Fruit fly (Drosophila melanogaster) whole organism, embryonic: ENCODE results near the gene sws.
A peak's percentile ranks its signal among the peaks of the same experiment; 100 is the strongest.

Experiments used
- Atf3 ChIP-seq: fragments of 200-800 bp; sonication (Bioruptor generic); optimal IDR thresholded peaks from 3 replicates; lab custom pipeline; 2016; ENCODE audit warnings: missing biosample characterization, missing genetic modification characterization
- CG10209 ChIP-seq: fragments of 200-800 bp; sonication (Bioruptor generic); optimal IDR thresholded peaks from 3 replicates; lab custom pipeline; 2017; ENCODE audit warnings: missing biosample characterization, mild to moderate bottlenecking, missing genetic modification characterization, missing genetic modification reagents
- CG12071 ChIP-seq: fragments of 200-800 bp; sonication (Bioruptor generic); optimal IDR thresholded peaks from 3 replicates; lab custom pipeline; 2018; ENCODE audit warnings: missing biosample characterization, mild to moderate bottlenecking, missing genetic modification characterization
- CG12391 ChIP-seq: fragments of 200-800 bp; sonication (Bioruptor generic); optimal IDR thresholded peaks from 3 replicates; lab custom pipeline; 2018; ENCODE audit warnings: missing biosample characterization, mild to moderate bottlenecking, missing genetic modification characterization, moderate library complexity
- CG14860 ChIP-seq: fragments of 200-800 bp; sonication (Bioruptor generic); IDR thresholded peaks from 3 replicates; pipeline ENCODE4 v1.3.6; 2022; ENCODE audit warnings: missing biosample characterization, missing genetic modification characterization; ENCODE audit not compliant: partially characterized antibody
- CG15269 ChIP-seq: fragments of 200-800 bp; sonication (Bioruptor generic); optimal IDR thresholded peaks from 2 replicates; lab custom pipeline; 2018; ENCODE audit warnings: missing biosample characterization, mild to moderate bottlenecking, missing genetic modification characterization, moderate library complexity
- CG1647 ChIP-seq: fragments of 200-800 bp; sonication (Bioruptor generic); optimal IDR thresholded peaks from 3 replicates; lab custom pipeline; 2016; ENCODE audit warnings: missing biosample characterization, missing genetic modification characterization
- CG18262 ChIP-seq: fragments of 200-800 bp; optimal IDR thresholded peaks from 3 replicates; lab custom pipeline; 2019; ENCODE audit warnings: missing biosample characterization, mild to moderate bottlenecking, missing genetic modification characterization, moderate library complexity
- CG18599 ChIP-seq: fragments of 200-800 bp; sonication (Bioruptor generic); optimal IDR thresholded peaks from 3 replicates; lab custom pipeline; 2017; ENCODE audit warnings: missing biosample characterization, missing genetic modification characterization, mild to moderate bottlenecking, moderate library complexity, missing genetic modification reagents
- CG30431 ChIP-seq: fragments of 200-800 bp; sonication (Bioruptor generic); optimal IDR thresholded peaks from 2 replicates; lab custom pipeline; 2017; ENCODE audit warnings: missing biosample characterization, missing genetic modification characterization
- CG43689 ChIP-seq: fragments of 200-800 bp; sonication (Bioruptor generic); IDR thresholded peaks from 2 replicates; pipeline ENCODE4 v1.3.6; 2022; ENCODE audit warnings: missing biosample characterization, missing genetic modification characterization
- CG4424 ChIP-seq: fragments of 200-800 bp; sonication (Bioruptor generic); optimal IDR thresholded peaks from 3 replicates; lab custom pipeline; 2016; ENCODE audit warnings: missing biosample characterization, missing genetic modification characterization
- CG6765 ChIP-seq: fragments of 200-800 bp; sonication (Bioruptor generic); optimal IDR thresholded peaks from 3 replicates; lab custom pipeline; 2017; ENCODE audit warnings: missing biosample characterization, mild to moderate bottlenecking, missing genetic modification characterization
- CG6854 ChIP-seq: fragments of 200-800 bp; sonication (Bioruptor generic); optimal IDR thresholded peaks from 3 replicates; lab custom pipeline; 2017; ENCODE audit warnings: missing biosample characterization, mild to moderate bottlenecking, missing genetic modification characterization
- CG7786 ChIP-seq: fragments of 200-800 bp; sonication (Bioruptor generic); optimal IDR thresholded peaks from 2 replicates; lab custom pipeline; 2016; ENCODE audit warnings: missing biosample characterization, missing genetic modification characterization
- CG7839 ChIP-seq: fragments of 200-800 bp; sonication (Bioruptor generic); optimal IDR thresholded peaks from 3 replicates; lab custom pipeline; 2018; ENCODE audit warnings: missing biosample characterization, mild to moderate bottlenecking, missing genetic modification characterization, moderate library complexity
- CG7963 ChIP-seq: fragments of 200-800 bp; sonication (Bioruptor generic); IDR thresholded peaks from 3 replicates; pipeline ENCODE4 v1.3.6; 2022; ENCODE audit warnings: missing biosample characterization, missing genetic modification characterization; ENCODE audit not compliant: partially characterized antibody
- CG9817 ChIP-seq: fragments of 200-800 bp; sonication (Bioruptor generic); optimal IDR thresholded peaks from 2 replicates; lab custom pipeline; 2018; ENCODE audit warnings: missing biosample characterization, mild to moderate bottlenecking, missing genetic modification characterization, moderate library complexity
- CG9876 ChIP-seq: fragments of 200-800 bp; sonication (Bioruptor generic); optimal IDR thresholded peaks from 2 replicates; lab custom pipeline; 2016; ENCODE audit warnings: missing biosample characterization, missing genetic modification characterization
- CG9932 ChIP-seq: fragments of 200-800 bp; sonication (Bioruptor generic); IDR thresholded peaks from 2 replicates; pipeline ENCODE4 v1.3.6; 2022; ENCODE audit warnings: missing biosample characterization, missing genetic modification characterization
- HLH4C ChIP-seq: fragments of 200-800 bp; sonication (Bioruptor generic); IDR thresholded peaks from 3 replicates; pipeline ENCODE4 v1.3.6; 2022; ENCODE audit warnings: missing biosample characterization, missing genetic modification characterization; ENCODE audit not compliant: partially characterized antibody
- Hey ChIP-seq: fragments of 200-800 bp; sonication (Bioruptor generic); optimal IDR thresholded peaks from 3 replicates; lab custom pipeline; 2018; ENCODE audit warnings: missing biosample characterization, mild to moderate bottlenecking, missing genetic modification characterization
- HmgZ ChIP-seq: fragments of 200-800 bp; sonication (Bioruptor generic); optimal IDR thresholded peaks from 2 replicates; lab custom pipeline; 2018; ENCODE audit warnings: missing biosample characterization, mild to moderate bottlenecking, missing genetic modification characterization
- Neu2 ChIP-seq: fragments of 200-800 bp; sonication (Bioruptor generic); optimal IDR thresholded peaks from 3 replicates; lab custom pipeline; 2016; ENCODE audit warnings: missing biosample characterization, missing genetic modification characterization, borderline replicate concordance
- Oaz ChIP-seq: fragments of 200-800 bp; sonication (Bioruptor generic); IDR thresholded peaks from 2 replicates; pipeline ENCODE4 v1.3.6; 2022; ENCODE audit warnings: missing biosample characterization, missing genetic modification characterization
- Poxn ChIP-seq: fragments of 200-800 bp; sonication (Bioruptor generic); IDR thresholded peaks from 2 replicates; pipeline ENCODE4 v1.3.6; 2022; ENCODE audit warnings: missing biosample characterization, missing genetic modification characterization
- Six4 ChIP-seq: fragments of 200-800 bp; sonication (Bioruptor generic); optimal IDR thresholded peaks from 2 replicates; lab custom pipeline; 2016; ENCODE audit warnings: missing biosample characterization, missing genetic modification characterization
- Xbp1 ChIP-seq: fragments of 200-800 bp; sonication (Bioruptor generic); optimal IDR thresholded peaks from 3 replicates; lab custom pipeline; 2016; ENCODE audit warnings: missing biosample characterization, mild to moderate bottlenecking, missing genetic modification characterization
- aop ChIP-seq: fragments of 200-800 bp; sonication (Bioruptor generic); IDR thresholded peaks from 2 replicates; pipeline ENCODE4 v1.3.6; 2022; ENCODE audit warnings: missing biosample characterization, missing genetic modification characterization
- croc ChIP-seq: fragments of 200-800 bp; sonication (Bioruptor generic); conservative IDR thresholded peaks from 3 replicates; pipeline ENCODE4 v1.3.6; 2022; ENCODE audit warnings: missing biosample characterization, missing genetic modification characterization
- dimm ChIP-seq: fragments of 200-800 bp; sonication (Bioruptor generic); IDR thresholded peaks from 2 replicates; pipeline ENCODE4 v1.3.6; 2022; ENCODE audit warnings: missing biosample characterization, missing genetic modification characterization
- dm ChIP-seq: fragments of 200-800 bp; sonication (Bioruptor generic); optimal IDR thresholded peaks from 3 replicates; lab custom pipeline; 2016; ENCODE audit warnings: missing biosample characterization, missing genetic modification characterization
- exex ChIP-seq: fragments of 200-800 bp; sonication (Bioruptor generic); optimal IDR thresholded peaks from 4 replicates; lab custom pipeline; 2018; ENCODE audit warnings: missing biosample characterization, mild to moderate bottlenecking, missing genetic modification characterization, moderate library complexity
- gcm ChIP-seq: fragments of 200-800 bp; sonication (Bioruptor generic); optimal IDR thresholded peaks from 2 replicates; lab custom pipeline; 2019; ENCODE audit warnings: missing biosample characterization, mild to moderate bottlenecking, missing genetic modification characterization, moderate library complexity
- hbn ChIP-seq: fragments of 200-800 bp; sonication (Bioruptor generic); IDR thresholded peaks from 2 replicates; pipeline ENCODE4 v1.3.6; 2022; ENCODE audit warnings: missing biosample characterization, missing genetic modification characterization; ENCODE audit not compliant: partially characterized antibody
- ken ChIP-seq: fragments of 200-800 bp; sonication (Bioruptor generic); IDR thresholded peaks from 3 replicates; pipeline ENCODE4 v1.3.6; 2022; ENCODE audit warnings: missing biosample characterization, missing genetic modification characterization
- knrl ChIP-seq: fragments of 200-800 bp; sonication (Bioruptor generic); IDR thresholded peaks from 3 replicates; pipeline ENCODE4 v1.3.6; 2022; ENCODE audit warnings: missing biosample characterization, missing genetic modification characterization; ENCODE audit not compliant: partially characterized antibody
- org-1 ChIP-seq: fragments of 200-800 bp; sonication (Bioruptor generic); optimal IDR thresholded peaks from 2 replicates; lab custom pipeline; 2017; ENCODE audit warnings: missing biosample characterization, missing genetic modification characterization
- peb ChIP-seq: fragments of 200-800 bp; sonication (Bioruptor generic); IDR thresholded peaks from 2 replicates; pipeline ENCODE4 v1.3.6; 2022; ENCODE audit warnings: missing biosample characterization, missing genetic modification characterization
- pnt ChIP-seq: fragments of 200-800 bp; sonication (Bioruptor generic); optimal IDR thresholded peaks from 3 replicates; lab custom pipeline; 2016; ENCODE audit warnings: missing biosample characterization, missing genetic modification characterization
- schlank ChIP-seq: fragments of 200-800 bp; sonication (Bioruptor generic); optimal IDR thresholded peaks from 2 replicates; lab custom pipeline; 2018; ENCODE audit warnings: missing biosample characterization, mild to moderate bottlenecking, missing genetic modification characterization
- sens-2 ChIP-seq: fragments of 200-800 bp; sonication (Bioruptor generic); IDR thresholded peaks from 2 replicates; pipeline ENCODE4 v1.3.6; 2022; ENCODE audit warnings: missing biosample characterization, missing genetic modification characterization
- sqz ChIP-seq: fragments of 200-800 bp; sonication (Bioruptor generic); optimal IDR thresholded peaks from 3 replicates; lab custom pipeline; 2018; ENCODE audit warnings: missing biosample characterization, mild to moderate bottlenecking, missing genetic modification characterization
- ttk ChIP-seq: fragments of 200-800 bp; sonication (Bioruptor generic); IDR thresholded peaks from 2 replicates; pipeline ENCODE4 v2.1.2; 2022; ENCODE audit warnings: missing biosample characterization, missing genetic modification characterization
- tup ChIP-seq: fragments of 200-800 bp; sonication (Bioruptor generic); optimal IDR thresholded peaks from 2 replicates; lab custom pipeline; 2016; ENCODE audit warnings: missing biosample characterization, mild to moderate bottlenecking, missing genetic modification characterization, moderate library complexity
- yki ChIP-seq: fragments of >200 bp; optimal IDR thresholded peaks from 3 replicates; lab custom pipeline; 2018

Gene sws

dm6 chrX:7946858-7947313, 21.1 kb downstream of the sws start, which contains the start of gene orion (continued):
- TF ChIP-seq CG10209 (GFP tag; lab: Kevin White, UChicago) (no peak), aop (GFP tag; lab: Robert Waterston, UW) (no peak)

- no peak for TF ChIP-seq peb
- TF ChIP-seq Poxn = no peak
- TF ChIP-seq CG12391 (tag; lab: Kevin White, UChicago) = no peak
- TF ChIP-seq Hey (tag; lab: Kevin White, UChicago) = no peak
- no peak for TF ChIP-seq hbn (GFP tag; lab: Robert Waterston, UW)
- TF ChIP-seq CG15269 (tag; lab: Kevin White, UChicago) = peak; percentile 11
- TF ChIP-seq ttk (GFP tag; lab: Robert Waterston, UW) = no peak
- no peak for TF ChIP-seq gcm (GFP tag; lab: Kevin White, UChicago)
- TF ChIP-seq CG10209 (GFP tag; lab: Kevin White, UChicago) = peak; percentile 3
- TF ChIP-seq CG1647 = no peak
- no peak for TF ChIP-seq knrl
- TF ChIP-seq tup (GFP tag; lab: Kevin White, UChicago) = no peak
- no peak for TF ChIP-seq Oaz (GFP tag; lab: Robert Waterston, UW)
- no peak for TF ChIP-seq CG9817
- TF ChIP-seq sqz (GFP tag; lab: Kevin White, UChicago) = peak; percentile 94
- no peak for TF ChIP-seq CG6765 (GFP tag; lab: Kevin White, UChicago)
- TF ChIP-seq exex (tag; lab: Kevin White, UChicago) = peak; percentile 58
- TF ChIP-seq Six4 (GFP tag; lab: Kevin White, UChicago) = no peak
- TF ChIP-seq CG4424 (GFP tag; lab: Kevin White, UChicago) = peak; percentile 17
- no peak for TF ChIP-seq schlank
- no peak for TF ChIP-seq dm
- no peak for TF ChIP-seq CG12071
- TF ChIP-seq Neu2 (GFP tag; lab: Kevin White, UChicago) = no peak
- no peak for TF ChIP-seq org-1 (GFP tag; lab: Kevin White, UChicago)
- TF ChIP-seq pnt (GFP tag; lab: Kevin White, UChicago) = peak; percentile 41
- no peak for TF ChIP-seq CG6854 (GFP tag; lab: Kevin White, UChicago)
- TF ChIP-seq Atf3 (GFP tag; lab: Kevin White, UChicago) = no peak
- peak; percentile 30 for TF ChIP-seq CG7839 (tag; lab: Kevin White, UChicago)
- no peak for TF ChIP-seq sens-2 (GFP tag; lab: Robert Waterston, UW)
- no peak for TF ChIP-seq CG43689 (GFP tag; lab: Robert Waterston, UW)
- no peak for TF ChIP-seq CG9876 (GFP tag; lab: Kevin White, UChicago)
- no peak for TF ChIP-seq croc (GFP tag; lab: Robert Waterston, UW)
- TF ChIP-seq HmgZ = peak; percentile 14
- peak; percentile 31; the same call in 1 of the 2 replicates for TF ChIP-seq CG9932 (GFP tag; lab: Robert Waterston, UW)
- peak; percentile 46 for TF ChIP-seq CG18262
- peak; percentile 22 for TF ChIP-seq CG7786 (GFP tag; lab: Kevin White, UChicago)
- TF ChIP-seq CG30431 (GFP tag; lab: Kevin White, UChicago) = peak; percentile 19
- TF ChIP-seq Xbp1 (GFP tag; lab: Kevin White, UChicago) = peak; percentile 41
- TF ChIP-seq yki (lab: Kevin White, UChicago) = peak; percentile 7
- TF ChIP-seq CG14860 (GFP tag; lab: Robert Waterston, UW) = no peak
- no peak for TF ChIP-seq CG7963 (GFP tag; lab: Robert Waterston, UW)
- no peak for TF ChIP-seq HLH4C
- no peak for TF ChIP-seq dimm (GFP tag; lab: Robert Waterston, UW)
- peak; percentile 49 for TF ChIP-seq CG18599 (GFP tag; lab: Kevin White, UChicago)
- no peak for TF ChIP-seq ken (GFP tag; lab: Robert Waterston, UW)
Measured at dm6 chrX:7944772-7945722, 23.0 kb downstream of the sws start.
